Worm (Caenorhabditis elegans) whole organism, late embryonic: ENCODE measurements around the gene fan-1.

ENCODE experiments used
- ama-1 ChIP-seq: fragments of 150-350 bp; optimal IDR thresholded peaks from 2 replicates; lab custom pipeline; 2014
- ceh-14 ChIP-seq: sonication (generic microtip); optimal IDR thresholded peaks from 2 replicates; lab custom pipeline; 2016; ENCODE audit warnings: missing genotype, missing genetic modification characterization, missing compliant biosample characterization
- ceh-45 ChIP-seq: fragments of 200-800 bp; sonication (Bioruptor generic); IDR thresholded peaks from 2 replicates; pipeline ENCODE4 v1.3.6; 2022; ENCODE audit warnings: missing genetic modification reagents, missing genetic modification characterization, missing compliant biosample characterization
- ets-4 ChIP-seq: sonication (generic microtip); optimal IDR thresholded peaks from 2 replicates; lab custom pipeline; 2016; ENCODE audit warnings: missing genetic modification characterization, missing compliant biosample characterization
- eyg-1 ChIP-seq: sonication (generic microtip); optimal IDR thresholded peaks from 2 replicates; lab custom pipeline; 2016; ENCODE audit warnings: missing genotype, missing genetic modification characterization, missing compliant biosample characterization
- fkh-10 ChIP-seq: fragments of 150-350 bp; optimal IDR thresholded peaks from 2 replicates; lab custom pipeline; 2014; ENCODE audit warnings: missing biosample characterization, missing genetic modification reagents, missing genetic modification characterization
- hlh-6 ChIP-seq: sonication (generic microtip); optimal IDR thresholded peaks from 2 replicates; lab custom pipeline; 2016; ENCODE audit warnings: missing genotype, missing genetic modification characterization, missing compliant biosample characterization
- lin-11 ChIP-seq: fragments of 200-800 bp; sonication (Bioruptor generic); optimal IDR thresholded peaks from 2 replicates; lab custom pipeline; 2018; ENCODE audit warnings: mild to moderate bottlenecking, missing genetic modification characterization, missing compliant biosample characterization
- nhr-11 ChIP-seq: fragments of 150-350 bp; optimal IDR thresholded peaks from 2 replicates; lab custom pipeline; 2014; ENCODE audit warnings: missing biosample characterization, missing genetic modification characterization
- pag-3 ChIP-seq: sonication (generic microtip); optimal IDR thresholded peaks from 2 replicates; lab custom pipeline; 2016; ENCODE audit warnings: missing compliant biosample characterization, missing genetic modification characterization, borderline replicate concordance
- pros-1 ChIP-seq: fragments of 150-350 bp; optimal IDR thresholded peaks from 2 replicates; lab custom pipeline; 2014; ENCODE audit warnings: missing biosample characterization, missing genetic modification reagents, missing genetic modification characterization
- rnt-1 ChIP-seq: sonication (generic microtip); optimal IDR thresholded peaks from 2 replicates; lab custom pipeline; 2016; ENCODE audit warnings: missing genetic modification characterization, missing compliant biosample characterization
- zip-5 ChIP-seq: sonication (generic microtip); optimal IDR thresholded peaks from 2 replicates; lab custom pipeline; 2016; ENCODE audit warnings: missing genetic modification characterization, missing compliant biosample characterization

DNA sequence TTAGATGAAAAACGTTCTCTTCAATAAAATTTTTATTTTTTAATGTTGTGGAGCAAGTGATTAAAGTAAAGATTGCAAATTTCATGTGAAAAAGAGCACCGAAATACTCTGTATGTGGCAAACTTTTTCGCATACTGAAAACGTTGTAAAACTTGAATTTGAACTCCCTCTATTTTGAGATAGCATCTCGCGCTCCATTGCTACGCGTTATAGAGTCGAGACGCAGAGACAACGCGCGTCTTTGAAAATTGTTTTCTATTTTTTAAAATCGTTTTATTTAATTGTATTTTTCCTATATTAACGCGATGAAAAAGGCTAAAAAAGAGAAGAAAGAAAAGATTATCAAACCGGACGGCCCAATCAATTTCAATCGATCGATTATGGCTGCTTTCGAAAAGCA, at the start of gene fan-1:
- no peak for TF ChIP-seq lin-11 (tag; lab: Kevin White, UChicago)
- no peak for TF ChIP-seq zip-5
- TF ChIP-seq pros-1 (tag; lab: Kevin White, UChicago): no peak
- no peak for TF ChIP-seq fkh-10
- TF ChIP-seq ceh-14 (tag; lab: Kevin White, UChicago): no peak
- no peak for TF ChIP-seq rnt-1 (tag; lab: Kevin White, UChicago)
- no peak for TF ChIP-seq nhr-11 (tag; lab: Kevin White, UChicago)
- TF ChIP-seq ama-1 (lab: Kevin White, UChicago): no peak
- TF ChIP-seq hlh-6 (tag; lab: Kevin White, UChicago): no peak
- no peak for TF ChIP-seq pag-3
- TF ChIP-seq eyg-1: no peak
- no peak for TF ChIP-seq ceh-45 (GFP tag; lab: Robert Waterston, UW)
- peak; percentile 8 for TF ChIP-seq ets-4 (tag; lab: Kevin White, UChicago)
